Fruit fly (Drosophila melanogaster) whole organism, embryonic: ENCODE results near the gene Sulf1.
A peak's percentile ranks its signal among the peaks of the same experiment; 100 is the strongest.

Experiments
- BEAF-32 ChIP-seq: fragments of 200-800 bp; sonication (Bioruptor generic); optimal IDR thresholded peaks from 3 replicates; lab custom pipeline; 2017; ENCODE audit warnings: missing biosample characterization, missing genetic modification characterization, mild to moderate bottlenecking, moderate library complexity, missing genetic modification reagents
- CG10147 ChIP-seq: fragments of 200-800 bp; sonication (Bioruptor generic); optimal IDR thresholded peaks from 2 replicates; lab custom pipeline; 2019; ENCODE audit warnings: missing biosample characterization, mild to moderate bottlenecking, missing genetic modification characterization, moderate library complexity
- CG10321 ChIP-seq: fragments of 200-800 bp; sonication (Bioruptor generic); IDR thresholded peaks from 2 replicates; pipeline ENCODE4 v1.3.6; 2022; ENCODE audit warnings: missing biosample characterization, missing genetic modification characterization
- CG12236 ChIP-seq: fragments of 200-800 bp; sonication (Bioruptor generic); optimal IDR thresholded peaks from 2 replicates; lab custom pipeline; 2016; ENCODE audit warnings: missing biosample characterization, missing genetic modification characterization
- CG1233 ChIP-seq: fragments of 200-800 bp; sonication (Bioruptor generic); optimal IDR thresholded peaks from 4 replicates; lab custom pipeline; 2018; ENCODE audit warnings: missing biosample characterization, mild to moderate bottlenecking, missing genetic modification characterization
- CG12769 ChIP-seq: fragments of 200-800 bp; sonication (Bioruptor generic); optimal IDR thresholded peaks from 2 replicates; lab custom pipeline; 2019; ENCODE audit warnings: missing biosample characterization, mild to moderate bottlenecking, missing genetic modification characterization, moderate library complexity
- CG14710 ChIP-seq: fragments of 200-800 bp; sonication (Bioruptor generic); optimal IDR thresholded peaks from 3 replicates; lab custom pipeline; 2019; ENCODE audit warnings: missing biosample characterization, mild to moderate bottlenecking, missing genetic modification characterization, moderate library complexity
- CG14965 ChIP-seq: fragments of 200-800 bp; sonication (Bioruptor generic); optimal IDR thresholded peaks from 2 replicates; lab custom pipeline; 2016; ENCODE audit warnings: missing biosample characterization, missing genetic modification characterization, borderline replicate concordance
- CG1603 ChIP-seq: fragments of 200-800 bp; sonication (Bioruptor generic); optimal IDR thresholded peaks from 2 replicates; lab custom pipeline; 2019; ENCODE audit warnings: missing biosample characterization, mild to moderate bottlenecking, missing genetic modification characterization, moderate library complexity
- CG17186 ChIP-seq: fragments of 200-800 bp; sonication (Bioruptor generic); optimal IDR thresholded peaks from 3 replicates; lab custom pipeline; 2017; ENCODE audit warnings: missing biosample characterization, missing genetic modification reagents, missing genetic modification characterization
- CG17385 ChIP-seq: fragments of 200-800 bp; sonication (Bioruptor generic); optimal IDR thresholded peaks from 3 replicates; lab custom pipeline; 2018; ENCODE audit warnings: missing biosample characterization, mild to moderate bottlenecking, missing genetic modification characterization
- CG17829 ChIP-seq: fragments of 200-800 bp; optimal IDR thresholded peaks from 2 replicates; lab custom pipeline; 2019; ENCODE audit warnings: missing biosample characterization, mild to moderate bottlenecking, missing genetic modification characterization, moderate library complexity
- CG18262 ChIP-seq: fragments of 200-800 bp; optimal IDR thresholded peaks from 3 replicates; lab custom pipeline; 2019; ENCODE audit warnings: missing biosample characterization, mild to moderate bottlenecking, missing genetic modification characterization, moderate library complexity
- CG2116 ChIP-seq: fragments of 200-800 bp; sonication (Bioruptor generic); optimal IDR thresholded peaks from 3 replicates; lab custom pipeline; 2018; ENCODE audit warnings: missing biosample characterization, mild to moderate bottlenecking, missing genetic modification characterization
- CG30020 ChIP-seq: fragments of 200-800 bp; optimal IDR thresholded peaks from 2 replicates; lab custom pipeline; 2019; ENCODE audit warnings: missing biosample characterization, mild to moderate bottlenecking, missing genetic modification characterization, moderate library complexity
- CG32532 ChIP-seq: fragments of 200-800 bp; sonication (Bioruptor generic); IDR thresholded peaks from 2 replicates; pipeline ENCODE4 v1.3.6; 2022; ENCODE audit warnings: missing biosample characterization, missing genetic modification characterization
- CG32772 ChIP-seq: fragments of 200-800 bp; sonication (Bioruptor generic); IDR thresholded peaks from 2 replicates; pipeline ENCODE4 v1.3.6; 2022; ENCODE audit warnings: missing biosample characterization, missing genetic modification characterization
- CG3281 ChIP-seq: fragments of 200-800 bp; sonication (Bioruptor generic); optimal IDR thresholded peaks from 3 replicates; lab custom pipeline; 2017; ENCODE audit warnings: missing biosample characterization, mild to moderate bottlenecking, missing genetic modification characterization
- CG4360 ChIP-seq: fragments of 200-800 bp; sonication (Bioruptor generic); IDR thresholded peaks from 2 replicates; pipeline ENCODE4 v1.3.6; 2022; ENCODE audit warnings: missing biosample characterization, missing genetic modification characterization
- CrebB ChIP-seq: fragments of 200-800 bp; sonication (Bioruptor generic); optimal IDR thresholded peaks from 3 replicates; lab custom pipeline; 2018; ENCODE audit warnings: missing biosample characterization, mild to moderate bottlenecking, missing genetic modification characterization
- D19A ChIP-seq: fragments of 200-800 bp; optimal IDR thresholded peaks from 3 replicates; lab custom pipeline; 2019; ENCODE audit warnings: missing biosample characterization, mild to moderate bottlenecking, missing genetic modification characterization, moderate library complexity
- Doc3 ChIP-seq: fragments of 200-800 bp; sonication (Bioruptor generic); IDR thresholded peaks from 3 replicates; pipeline ENCODE4 v1.3.6; 2022; ENCODE audit warnings: missing biosample characterization, missing genetic modification characterization; ENCODE audit not compliant: partially characterized antibody
- E2f2 ChIP-seq: fragments of 200-800 bp; sonication (Bioruptor generic); IDR thresholded peaks from 2 replicates; pipeline ENCODE4 v1.3.6; 2022; ENCODE audit warnings: missing biosample characterization, missing genetic modification characterization
- Ets97D ChIP-seq: fragments of 200-800 bp; sonication (Bioruptor generic); optimal IDR thresholded peaks from 3 replicates; lab custom pipeline; 2016; ENCODE audit warnings: missing biosample characterization, missing genetic modification characterization
- HHEX ChIP-seq: fragments of 200-800 bp; sonication (Bioruptor generic); optimal IDR thresholded peaks from 3 replicates; lab custom pipeline; 2017; ENCODE audit warnings: missing biosample characterization, mild to moderate bottlenecking, missing genetic modification characterization, missing genetic modification reagents
- Hr3 ChIP-seq: fragments of 200-800 bp; sonication (Bioruptor generic); optimal IDR thresholded peaks from 3 replicates; lab custom pipeline; 2016; ENCODE audit warnings: missing biosample characterization, missing genetic modification characterization
- Med ChIP-seq: fragments of 200-800 bp; sonication (Bioruptor generic); peaks from one replicate; lab custom pipeline; 2016; ENCODE audit warnings: missing biosample characterization, missing genetic modification characterization, mild to moderate bottlenecking, inconsistent platforms, moderate library complexity
- Meics ChIP-seq: fragments of 200-800 bp; sonication (Bioruptor generic); optimal IDR thresholded peaks from 2 replicates; lab custom pipeline; 2017; ENCODE audit warnings: missing biosample characterization, mild to moderate bottlenecking, missing genetic modification characterization
- NC2α ChIP-seq: fragments of 200-800 bp; sonication (Bioruptor generic); optimal IDR thresholded peaks from 2 replicates; lab custom pipeline; 2016; ENCODE audit warnings: missing biosample characterization, missing genetic modification characterization
- Neu2 ChIP-seq: fragments of 200-800 bp; sonication (Bioruptor generic); optimal IDR thresholded peaks from 3 replicates; lab custom pipeline; 2016; ENCODE audit warnings: missing biosample characterization, missing genetic modification characterization, borderline replicate concordance
- Six4 ChIP-seq: fragments of 200-800 bp; sonication (Bioruptor generic); optimal IDR thresholded peaks from 2 replicates; lab custom pipeline; 2016; ENCODE audit warnings: missing biosample characterization, missing genetic modification characterization
- Xbp1 ChIP-seq: fragments of 200-800 bp; sonication (Bioruptor generic); optimal IDR thresholded peaks from 3 replicates; lab custom pipeline; 2016; ENCODE audit warnings: missing biosample characterization, mild to moderate bottlenecking, missing genetic modification characterization
- YL-1 ChIP-seq: fragments of 200-800 bp; sonication (Bioruptor generic); optimal IDR thresholded peaks from 3 replicates; lab custom pipeline; 2017; ENCODE audit warnings: missing biosample characterization, mild to moderate bottlenecking, missing genetic modification characterization
- bcd ChIP-seq: fragments of 200-800 bp; sonication (Bioruptor generic); optimal IDR thresholded peaks from 2 replicates; lab custom pipeline; 2017; ENCODE audit warnings: missing biosample characterization, mild to moderate bottlenecking, missing genetic modification characterization
- bigmax ChIP-seq: fragments of 200-800 bp; sonication (Bioruptor generic); optimal IDR thresholded peaks from 2 replicates; lab custom pipeline; 2018; ENCODE audit warnings: missing biosample characterization, mild to moderate bottlenecking, missing genetic modification characterization
- cad ChIP-seq: fragments of >200 bp; optimal IDR thresholded peaks from 2 replicates; lab custom pipeline; 2017; ENCODE audit warnings: missing biosample characterization, missing genetic modification characterization
- disco-r ChIP-seq: fragments of 200-800 bp; sonication (Bioruptor generic); optimal IDR thresholded peaks from 2 replicates; lab custom pipeline; 2016; ENCODE audit warnings: missing biosample characterization, missing genetic modification characterization
- kay ChIP-seq: fragments of 200-800 bp; sonication (Bioruptor generic); optimal IDR thresholded peaks from 2 replicates; lab custom pipeline; 2016; ENCODE audit warnings: missing biosample characterization, missing genetic modification characterization
- kni ChIP-seq: fragments of 200-800 bp; sonication (Bioruptor generic); optimal IDR thresholded peaks from 3 replicates; lab custom pipeline; 2017; ENCODE audit warnings: mild to moderate bottlenecking, missing biosample characterization, missing genetic modification reagents, missing genetic modification characterization
- lola ChIP-seq, 3 experiments: fragments of >200 bp in 2 of 3; fragments of 200-800 bp in 1 of 3; sonication (Bioruptor generic) in 1 of 3; optimal IDR thresholded peaks; 2 replicates each; lab custom pipeline; 2017 to 2019; ENCODE audit warnings: missing biosample characterization in 3 of 3, missing genetic modification characterization in 3 of 3, mild to moderate bottlenecking in 1 of 3, moderate library complexity in 1 of 3
- maf-S ChIP-seq: fragments of 200-800 bp; sonication (Bioruptor generic); optimal IDR thresholded peaks from 2 replicates; lab custom pipeline; 2016; ENCODE audit warnings: missing biosample characterization, missing genetic modification characterization
- mam ChIP-seq: fragments of 200-800 bp; sonication (Bioruptor generic); optimal IDR thresholded peaks from 3 replicates; lab custom pipeline; 2016; ENCODE audit warnings: missing biosample characterization, missing genetic modification characterization
- odd ChIP-seq: fragments of 200-800 bp; sonication (Bioruptor generic); optimal IDR thresholded peaks from 2 replicates; lab custom pipeline; 2017; ENCODE audit warnings: missing biosample characterization, mild to moderate bottlenecking, missing genetic modification characterization
- peb ChIP-seq: fragments of 200-800 bp; sonication (Bioruptor generic); IDR thresholded peaks from 2 replicates; pipeline ENCODE4 v1.3.6; 2022; ENCODE audit warnings: missing biosample characterization, missing genetic modification characterization
- pum ChIP-seq: fragments of 200-800 bp; sonication (Bioruptor generic); optimal IDR thresholded peaks from 2 replicates; lab custom pipeline; 2016; ENCODE audit warnings: missing biosample characterization, missing genetic modification characterization
- sug ChIP-seq: fragments of 200-800 bp; optimal IDR thresholded peaks from 2 replicates; lab custom pipeline; 2019; ENCODE audit warnings: missing biosample characterization, mild to moderate bottlenecking, missing genetic modification characterization, moderate library complexity
- tap ChIP-seq: fragments of 200-800 bp; optimal IDR thresholded peaks from 3 replicates; lab custom pipeline; 2019; ENCODE audit warnings: missing biosample characterization, mild to moderate bottlenecking, missing genetic modification characterization, moderate library complexity
- trem ChIP-seq: fragments of 200-800 bp; optimal IDR thresholded peaks from 3 replicates; lab custom pipeline; 2019; ENCODE audit warnings: missing biosample characterization, mild to moderate bottlenecking, missing genetic modification characterization, moderate library complexity
- vfl ChIP-seq: fragments of 200-800 bp; sonication (Bioruptor generic); optimal IDR thresholded peaks from 2 replicates; lab custom pipeline; 2016; ENCODE audit warnings: missing biosample characterization, missing genetic modification characterization
- zen2 ChIP-seq: fragments of 200-800 bp; sonication (Bioruptor generic); IDR thresholded peaks from 3 replicates; pipeline ENCODE4 v1.3.6; 2022; ENCODE audit warnings: missing biosample characterization, missing genetic modification characterization; ENCODE audit not compliant: partially characterized antibody
- zfh1 ChIP-seq: fragments of 200-800 bp; sonication (Bioruptor generic); IDR thresholded peaks from 3 replicates; pipeline ENCODE4 v1.3.6; 2022; ENCODE audit warnings: missing biosample characterization, missing genetic modification characterization

Gene Sulf1

dm6 chr3R:16359098-16359497 is 19.7 kb upstream of the Sulf1 start, which contains the start of gene CG17931 (continued):
- TF ChIP-seq sug (tag; lab: Kevin White, UChicago) = no peak
- peak; percentile 21 for TF ChIP-seq vfl (GFP tag; lab: Kevin White, UChicago)
- no peak for TF ChIP-seq zfh1 (GFP tag; lab: Robert Waterston, UW)
- TF ChIP-seq Meics (GFP tag; lab: Kevin White, UChicago) = no peak
- peak; percentile 49 for TF ChIP-seq BEAF-32 (GFP tag; lab: Kevin White, UChicago)
- no peak for TF ChIP-seq Six4 (GFP tag; lab: Kevin White, UChicago)
- TF ChIP-seq bcd (GFP tag; lab: Kevin White, UChicago) = peak; percentile 3
- TF ChIP-seq Ets97D (GFP tag; lab: Kevin White, UChicago) = peak; percentile 82
- no peak for TF ChIP-seq CG1233
- TF ChIP-seq peb (GFP tag; lab: Robert Waterston, UW) = no peak
- no peak for TF ChIP-seq pum (GFP tag; lab: Kevin White, UChicago)
- TF ChIP-seq CG10147 = no peak
- TF ChIP-seq CG17385 (GFP tag; lab: Kevin White, UChicago) = no peak
- no peak for TF ChIP-seq CG3281 (GFP tag; lab: Kevin White, UChicago)
- TF ChIP-seq CG32532 (GFP tag; lab: Robert Waterston, UW) = no peak; the same call in 1 of the 2 replicates
- TF ChIP-seq lola (GFP tag; optimal IDR thresholded peaks at IDR 0.05; lab: Kevin White, UChicago) = no peak
- peak; percentile 46 for TF ChIP-seq CG2116 (GFP tag; lab: Kevin White, UChicago)
- peak; percentile 27 for TF ChIP-seq CrebB
- TF ChIP-seq zen2 = no peak
- TF ChIP-seq Med = peak; percentile 83
- no peak for TF ChIP-seq maf-S (GFP tag; lab: Kevin White, UChicago)
- no peak for TF ChIP-seq CG4360
- TF ChIP-seq tap (tag; lab: Kevin White, UChicago) = peak; percentile 31
- no peak for TF ChIP-seq Doc3 (GFP tag; lab: Robert Waterston, UW)
- no peak for TF ChIP-seq mam
- no peak for TF ChIP-seq CG18262
- TF ChIP-seq E2f2 (GFP tag; lab: Robert Waterston, UW) = peak; percentile 91
- no peak for TF ChIP-seq CG32772 (GFP tag; lab: Robert Waterston, UW)
- TF ChIP-seq CG12769 (tag; lab: Kevin White, UChicago) = peak; percentile 14
- TF ChIP-seq HHEX (GFP tag; lab: Kevin White, UChicago) = no peak
- TF ChIP-seq CG17186 (GFP tag; lab: Kevin White, UChicago) = peak; percentile 92
- peak; percentile 8 for TF ChIP-seq Hr3 (GFP tag; lab: Kevin White, UChicago)
- TF ChIP-seq bigmax (GFP tag; lab: Kevin White, UChicago) = peak; percentile 30
- TF ChIP-seq NC2α = no peak
- TF ChIP-seq disco-r (GFP tag; lab: Kevin White, UChicago) = no peak
- TF ChIP-seq CG14965 (GFP tag; lab: Kevin White, UChicago) = no peak
- no peak for TF ChIP-seq kni (GFP tag; lab: Kevin White, UChicago)
- peak; percentile 60 for TF ChIP-seq trem (tag; lab: Kevin White, UChicago)
- peak; percentile 62 for TF ChIP-seq YL-1
- TF ChIP-seq D19A = peak; percentile 36
- TF ChIP-seq Neu2 = no peak
- TF ChIP-seq CG10321 (GFP tag; lab: Robert Waterston, UW) = no peak
- no peak for TF ChIP-seq odd
- peak; percentile 66 for TF ChIP-seq CG14710
- TF ChIP-seq Xbp1 = no peak
- peak; percentile 86 for TF ChIP-seq CG1603 (tag; lab: Kevin White, UChicago)
- TF ChIP-seq kay (GFP tag; lab: Kevin White, UChicago) = peak; percentile 31
- no peak for TF ChIP-seq cad
- TF ChIP-seq CG12236 = no peak
- TF ChIP-seq CG30020 = peak; percentile 50
- TF ChIP-seq CG17829 (tag; lab: Kevin White, UChicago) = peak; percentile 44
